Fruit fly (Drosophila melanogaster): Measurements from ENCODE around the gene rg.

Gene rg

DNA sequence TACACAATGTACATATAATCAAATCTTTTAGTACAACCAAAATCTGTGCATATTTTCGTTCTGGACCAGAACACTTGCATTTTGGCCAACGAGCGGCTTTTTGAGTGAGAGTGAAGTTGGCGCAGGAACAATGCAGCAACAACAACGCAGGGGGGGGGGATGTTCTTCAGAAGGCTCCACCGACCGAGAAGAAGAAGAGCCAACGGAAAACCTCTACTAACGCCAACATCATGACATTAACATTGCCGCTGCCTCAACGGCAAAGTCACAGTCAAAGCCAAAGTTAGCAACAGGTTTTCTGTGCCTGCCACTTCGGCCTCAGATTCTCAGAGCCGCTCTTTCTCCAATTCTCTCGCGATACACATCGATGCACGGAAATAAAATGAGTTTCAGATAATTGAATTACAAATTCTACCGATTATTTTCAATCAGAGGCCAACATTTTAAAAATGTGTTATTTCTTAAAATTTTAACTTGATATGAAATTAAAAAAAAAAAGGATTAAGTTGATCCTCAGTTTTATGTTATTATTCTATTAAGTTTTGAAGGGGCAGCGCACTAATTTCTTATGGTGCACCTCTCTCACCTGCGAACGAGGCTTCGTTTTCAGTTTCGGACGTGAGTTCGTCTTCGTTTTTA lies 39.2 kb upstream of the rg start (continued):
- TF ChIP-seq tup (GFP tag; optimal IDR thresholded peaks at IDR 0.05) (peak; percentile 15), Bdp1 (GFP tag; optimal IDR thresholded peaks at IDR 0.05) (peak; percentile 32), CG9215 (GFP tag; IDR thresholded peaks at IDR 0.05) (peak; percentile 55), CG2889 (GFP tag; IDR thresholded peaks at IDR 0.05) (peak; percentile 51; the same call in 1 of the 3 replicates), mam (GFP tag; optimal IDR thresholded peaks at IDR 0.05) (peak; percentile 63), CG15479 (GFP tag; optimal IDR thresholded peaks at IDR 0.05) (no peak), CG17829 (tag; optimal IDR thresholded peaks at IDR 0.05) (peak; percentile 81), mirr (GFP tag; optimal IDR thresholded peaks at IDR 0.05) (no peak), CG3407 (GFP tag; optimal IDR thresholded peaks at IDR 0.05) (peak; percentile 68), Dek (tag; optimal IDR thresholded peaks at IDR 0.05) (peak; percentile 61), tna (GFP tag; IDR thresholded peaks at IDR 0.05; ENCODE audit: partially characterized antibody) (no peak), croc (GFP tag; conservative IDR thresholded peaks at IDR 0.05) (no peak), CG3838 (GFP tag; optimal IDR thresholded peaks at IDR 0.05) (no peak), CG8359 (GFP tag; optimal IDR thresholded peaks at IDR 0.05; ENCODE audit: borderline replicate concordance) (peak; percentile 60), Spps (tag; optimal IDR thresholded peaks at IDR 0.05) (peak; percentile 77), pfk (GFP tag; optimal IDR thresholded peaks at IDR 0.05) (no peak), Hmx (GFP tag; optimal IDR thresholded peaks at IDR 0.05) (no peak), row (GFP tag; IDR thresholded peaks at IDR 0.05) (peak; percentile 89), CG3163 (GFP tag; optimal IDR thresholded peaks at IDR 0.05) (peak; percentile 13), CG1792 (GFP tag; optimal IDR thresholded peaks at IDR 0.05) (peak; percentile 12), odd (GFP tag; optimal IDR thresholded peaks at IDR 0.05) (peak; percentile 67), CG2678 (tag; optimal IDR thresholded peaks at IDR 0.05) (peak; percentile 88), prd (optimal IDR thresholded peaks at IDR 0.05) (no peak), prd (GFP tag; IDR thresholded peaks at IDR 0.05) (peak; percentile 87; the same call in 2 of the 3 replicates), hb (GFP tag; IDR thresholded peaks at IDR 0.05; ENCODE audit: partially characterized antibody) (no peak), CG6765 (GFP tag; optimal IDR thresholded peaks at IDR 0.05) (peak; percentile 42), sr (GFP tag; IDR thresholded peaks at IDR 0.05) (no peak), CG4282 (GFP tag; optimal IDR thresholded peaks at IDR 0.05) (no peak), Nf-YB (GFP tag; optimal IDR thresholded peaks at IDR 0.05) (peak; percentile 59), Deaf1 (tag; optimal IDR thresholded peaks at IDR 0.05) (peak; percentile 94), CG12391 (tag; optimal IDR thresholded peaks at IDR 0.05) (peak; percentile 86), ara (GFP tag; IDR thresholded peaks at IDR 0.05) (peak; percentile 81), gsb-n (tag; optimal IDR thresholded peaks at IDR 0.05) (peak; percentile 80), Stat92E (GFP tag; optimal IDR thresholded peaks at IDR 0.05) (peak in 1 of 3 experiments; percentile 64), lab (GFP tag; optimal IDR thresholded peaks at IDR 0.05) (peak; percentile 82), btn (GFP tag; optimal IDR thresholded peaks at IDR 0.05) (peak; percentile 31), CG12155 (GFP tag; optimal IDR thresholded peaks at IDR 0.05) (peak; percentile 58), CG13287 (GFP tag; IDR thresholded peaks at IDR 0.05; ENCODE audit: partially characterized antibody) (no peak), BtbVII (GFP tag; optimal IDR thresholded peaks at IDR 0.05) (peak; percentile 47), CG9727 (GFP tag; optimal IDR thresholded peaks at IDR 0.05) (peak; percentile 89), toy (GFP tag; IDR thresholded peaks at IDR 0.05) (0 out of 2 replicates have a peak, but pooled peaks have one; percentile 29), CG13894 (tag; optimal IDR thresholded peaks at IDR 0.05) (peak; percentile 1), Meics (GFP tag; optimal IDR thresholded peaks at IDR 0.05) (peak; percentile 74), fu2 (GFP tag; optimal IDR thresholded peaks at IDR 0.05) (peak; percentile 3), dm (GFP tag; optimal IDR thresholded peaks at IDR 0.05) (peak; percentile 18), Fer2 (tag; optimal IDR thresholded peaks at IDR 0.05) (peak; percentile 39), trem (tag; optimal IDR thresholded peaks at IDR 0.05) (peak; percentile 63), otp (GFP tag; IDR thresholded peaks at IDR 0.05) (peak; percentile 36; the same call in 1 of the 3 replicates), CG2875 (GFP tag; optimal IDR thresholded peaks at IDR 0.05) (peak; percentile 58)

Data from whole organism, embryonic.